Fruit fly (Drosophila melanogaster): Measurements from ENCODE around the gene Toll-9.

Gene Toll-9

dm6 chr3L:20399550-20400109 lies 33.1 kb upstream of the Toll-9 start (continued):
- TF ChIP-seq CG12659 (GFP tag; optimal IDR thresholded peaks at IDR 0.05) (peak; percentile 93), jumu (GFP tag; optimal IDR thresholded peaks at IDR 0.05) (peak; percentile 52), Blimp-1 (GFP tag; optimal IDR thresholded peaks at IDR 0.05) (peak; percentile 81), ERR (GFP tag; optimal IDR thresholded peaks at IDR 0.05) (peak; percentile 62), CG3995 (GFP tag; optimal IDR thresholded peaks at IDR 0.05) (peak; percentile 55), CG16815 (GFP tag; optimal IDR thresholded peaks at IDR 0.05) (peak; percentile 77), CG31365 (tag; optimal IDR thresholded peaks at IDR 0.05) (peak; percentile 51), CG7987 (GFP tag; optimal IDR thresholded peaks at IDR 0.05) (peak; percentile 69), E2f1 (GFP tag; IDR thresholded peaks at IDR 0.05) (peak; percentile 84), CG10147 (GFP tag; optimal IDR thresholded peaks at IDR 0.05) (peak; percentile 76), ase (GFP tag; IDR thresholded peaks at IDR 0.05) (peak; percentile 76; the same call in 2 of the 3 replicates), MBD-R2 (GFP tag; IDR thresholded peaks at IDR 0.05) (peak; percentile 60; the same call in 1 of the 2 replicates), chn (GFP tag; optimal IDR thresholded peaks at IDR 0.05) (peak; percentile 78), CG11504 (tag; optimal IDR thresholded peaks at IDR 0.05) (peak; percentile 91), CG2712 (tag; optimal IDR thresholded peaks at IDR 0.05) (peak; percentile 90), dm (GFP tag; optimal IDR thresholded peaks at IDR 0.05) (peak; percentile 66), ato (GFP tag; IDR thresholded peaks at IDR 0.05; ENCODE audit: partially characterized antibody) (no peak), lmd (GFP tag; IDR thresholded peaks at IDR 0.05) (peak; percentile 88), wek (GFP tag; optimal IDR thresholded peaks at IDR 0.05) (peak; percentile 26), PHDP (tag; optimal IDR thresholded peaks at IDR 0.05) (peak; percentile 92), pfk (GFP tag; optimal IDR thresholded peaks at IDR 0.05) (peak; percentile 40), CG9609 (GFP tag; optimal IDR thresholded peaks at IDR 0.05) (peak; percentile 73), BEAF-32 (GFP tag; optimal IDR thresholded peaks at IDR 0.05) (no peak), pzg (GFP tag; optimal IDR thresholded peaks at IDR 0.05) (peak; percentile 2), CG4707 (GFP tag; optimal IDR thresholded peaks at IDR 0.05) (peak; percentile 56), CG8924 (tag; optimal IDR thresholded peaks at IDR 0.05) (peak; percentile 93), CG15269 (tag; optimal IDR thresholded peaks at IDR 0.05) (peak; percentile 94), CG16813 (GFP tag; IDR thresholded peaks at IDR 0.05; ENCODE audit: partially characterized antibody) (no peak), so (GFP tag; IDR thresholded peaks at IDR 0.05) (peak; percentile 73), CG43689 (GFP tag; IDR thresholded peaks at IDR 0.05) (peak; percentile 43; the same call in 1 of the 2 replicates), tna (GFP tag; IDR thresholded peaks at IDR 0.05; ENCODE audit: partially characterized antibody) (no peak), ap (GFP tag; IDR thresholded peaks at IDR 0.05) (peak; percentile 24), CG31224 (GFP tag; IDR thresholded peaks at IDR 0.05) (peak; percentile 68), Poxn (GFP tag; IDR thresholded peaks at IDR 0.05) (peak; percentile 19; the same call in 1 of the 2 replicates), CG6175 (GFP tag; IDR thresholded peaks at IDR 0.05) (0 out of 3 replicates have a peak, but pooled peaks have one; percentile 41), ind (GFP tag; optimal IDR thresholded peaks at IDR 0.05) (peak; percentile 88), ash1 (GFP tag; optimal IDR thresholded peaks at IDR 0.05) (no peak), CG11560 (tag; IDR thresholded peaks at IDR 0.05) (peak; percentile 74), Gug (GFP tag; IDR thresholded peaks at IDR 0.05) (peak; percentile 87), CG6654 (GFP tag; optimal IDR thresholded peaks at IDR 0.05) (peak; percentile 60), CG34224 (GFP tag; IDR thresholded peaks at IDR 0.05; ENCODE audit: partially characterized antibody) (no peak), Rfx (GFP tag; IDR thresholded peaks at IDR 0.05) (peak; percentile 92), Drgx (GFP tag; IDR thresholded peaks at IDR 0.05) (peak; percentile 92), CG1647 (GFP tag; optimal IDR thresholded peaks at IDR 0.05) (peak; percentile 75), vfl (GFP tag; optimal IDR thresholded peaks at IDR 0.05) (peak; percentile 78), Meics (GFP tag; optimal IDR thresholded peaks at IDR 0.05) (peak; percentile 89), CG18599 (GFP tag; optimal IDR thresholded peaks at IDR 0.05) (peak; percentile 88), CG17568 (GFP tag; optimal IDR thresholded peaks at IDR 0.05) (peak; percentile 83), crc (GFP tag; optimal IDR thresholded peaks at IDR 0.05) (peak; percentile 69)

Measured in whole organism, embryonic.